Fruit fly (Drosophila melanogaster) whole organism: ENCODE measurements around the gene Grip84.

Experiments
- CG8478 ChIP-seq: fragments of >200 bp; optimal IDR thresholded peaks from 2 replicates; lab custom pipeline; 2018; ENCODE audit warnings: inconsistent platforms
- Dll ChIP-seq: fragments of >200 bp; optimal IDR thresholded peaks from 2 replicates; lab custom pipeline; 2017
- pan ChIP-seq: fragments of >200 bp; optimal IDR thresholded peaks from 2 replicates; lab custom pipeline; 2017
- psq ChIP-seq: fragments of >200 bp; optimal IDR thresholded peaks from 2 replicates; lab custom pipeline; 2017
- usp ChIP-seq: fragments of >200 bp; optimal IDR thresholded peaks from 2 replicates; lab custom pipeline; 2017; ENCODE audit warnings: missing biosample characterization, missing genetic modification characterization, mixed read lengths

dm6 chrX:19601644-19602043 lies 36.1 kb upstream of the Grip84 start, which contains the start of gene CG14220:
- TF ChIP-seq usp (GFP tag; lab: Kevin White, UChicago) (no peak), psq (lab: Kevin White, UChicago) (no peak), CG8478 (lab: Kevin White, UChicago) (no peak), Dll (lab: Kevin White, UChicago) (no peak), pan (no peak)
